Fruit fly (Drosophila melanogaster) whole organism, embryonic: ENCODE measurements around the gene CG3566.
A peak's percentile ranks its signal among the peaks of the same experiment; 100 is the strongest.

ENCODE experiments used
- Bteb2 ChIP-seq: fragments of 200-800 bp; sonication (Bioruptor generic); optimal IDR thresholded peaks from 2 replicates; lab custom pipeline; 2016; ENCODE audit warnings: missing biosample characterization, missing genetic modification characterization
- CG10147 ChIP-seq: fragments of 200-800 bp; sonication (Bioruptor generic); optimal IDR thresholded peaks from 2 replicates; lab custom pipeline; 2019; ENCODE audit warnings: missing biosample characterization, mild to moderate bottlenecking, missing genetic modification characterization, moderate library complexity
- CG10209 ChIP-seq: fragments of 200-800 bp; sonication (Bioruptor generic); optimal IDR thresholded peaks from 3 replicates; lab custom pipeline; 2017; ENCODE audit warnings: missing biosample characterization, mild to moderate bottlenecking, missing genetic modification characterization, missing genetic modification reagents
- CG12155 ChIP-seq: fragments of 200-800 bp; sonication (Bioruptor generic); optimal IDR thresholded peaks from 3 replicates; lab custom pipeline; 2016; ENCODE audit warnings: missing biosample characterization, missing genetic modification characterization
- CG12659 ChIP-seq: fragments of 200-800 bp; sonication (Bioruptor generic); optimal IDR thresholded peaks from 3 replicates; lab custom pipeline; 2017; ENCODE audit warnings: mild to moderate bottlenecking, missing biosample characterization, missing genetic modification reagents, missing genetic modification characterization
- CG12942 ChIP-seq: fragments of 200-800 bp; sonication (Bioruptor generic); optimal IDR thresholded peaks from 3 replicates; lab custom pipeline; 2016; ENCODE audit warnings: missing biosample characterization, missing genetic modification characterization
- CG13775 ChIP-seq: fragments of 200-800 bp; sonication (Bioruptor generic); optimal IDR thresholded peaks from 3 replicates; lab custom pipeline; 2017; ENCODE audit warnings: missing biosample characterization, mild to moderate bottlenecking, missing genetic modification characterization
- CG14860 ChIP-seq: fragments of 200-800 bp; sonication (Bioruptor generic); IDR thresholded peaks from 3 replicates; pipeline ENCODE4 v1.3.6; 2022; ENCODE audit warnings: missing biosample characterization, missing genetic modification characterization; ENCODE audit not compliant: partially characterized antibody
- CG1529 ChIP-seq: fragments of 200-800 bp; sonication (Bioruptor generic); optimal IDR thresholded peaks from 3 replicates; lab custom pipeline; 2018; ENCODE audit warnings: missing biosample characterization, missing genetic modification characterization
- CG17186 ChIP-seq: fragments of 200-800 bp; sonication (Bioruptor generic); optimal IDR thresholded peaks from 3 replicates; lab custom pipeline; 2017; ENCODE audit warnings: missing biosample characterization, missing genetic modification reagents, missing genetic modification characterization
- CG32767 ChIP-seq: fragments of 200-800 bp; sonication (Bioruptor generic); IDR thresholded peaks from 2 replicates; pipeline ENCODE4 v1.3.6; 2022; ENCODE audit warnings: missing biosample characterization, missing genetic modification characterization
- CG33557 ChIP-seq: fragments of 200-800 bp; sonication (Bioruptor generic); optimal IDR thresholded peaks from 2 replicates; lab custom pipeline; 2019; ENCODE audit warnings: missing biosample characterization, mild to moderate bottlenecking, missing genetic modification characterization, moderate library complexity
- CG3726 ChIP-seq: fragments of 200-800 bp; sonication (Bioruptor generic); IDR thresholded peaks from 3 replicates; pipeline ENCODE4, ENCODE4 v1.3.6; 2022; ENCODE audit warnings: missing biosample characterization, missing genetic modification characterization
- CG6272 ChIP-seq: fragments of 200-800 bp; sonication (Bioruptor generic); IDR thresholded peaks from 2 replicates; pipeline ENCODE4 v1.3.6; 2022; ENCODE audit warnings: missing biosample characterization, missing genetic modification characterization
- CG7357 ChIP-seq: fragments of 200-800 bp; sonication (Bioruptor generic); IDR thresholded peaks from 3 replicates; pipeline ENCODE4 v1.3.6; 2022; ENCODE audit warnings: missing biosample characterization, missing genetic modification characterization
- CG9932 ChIP-seq: fragments of 200-800 bp; sonication (Bioruptor generic); IDR thresholded peaks from 2 replicates; pipeline ENCODE4 v1.3.6; 2022; ENCODE audit warnings: missing biosample characterization, missing genetic modification characterization
- Doc3 ChIP-seq: fragments of 200-800 bp; sonication (Bioruptor generic); IDR thresholded peaks from 3 replicates; pipeline ENCODE4 v1.3.6; 2022; ENCODE audit warnings: missing biosample characterization, missing genetic modification characterization; ENCODE audit not compliant: partially characterized antibody
- Dp ChIP-seq: fragments of 200-800 bp; sonication (Bioruptor generic); optimal IDR thresholded peaks from 2 replicates; lab custom pipeline; 2018; ENCODE audit warnings: missing biosample characterization, mild to moderate bottlenecking, missing genetic modification characterization, moderate library complexity
- HLHmδ ChIP-seq: fragments of 200-800 bp; sonication (Bioruptor generic); optimal IDR thresholded peaks from 2 replicates; lab custom pipeline; 2018; ENCODE audit warnings: missing biosample characterization, mild to moderate bottlenecking, missing genetic modification characterization, moderate library complexity
- Hmx ChIP-seq: fragments of 200-800 bp; sonication (Bioruptor generic); optimal IDR thresholded peaks from 2 replicates; lab custom pipeline; 2016; ENCODE audit warnings: missing biosample characterization, missing genetic modification characterization
- Hr3 ChIP-seq: fragments of 200-800 bp; sonication (Bioruptor generic); optimal IDR thresholded peaks from 3 replicates; lab custom pipeline; 2016; ENCODE audit warnings: missing biosample characterization, missing genetic modification characterization
- Hr51 ChIP-seq, 2 experiments: fragments of 200-800 bp; sonication (Bioruptor generic); optimal IDR thresholded peaks; 2 replicates in 1 of 2; 3 replicates in 1 of 2; lab custom pipeline; 2016 to 2018; ENCODE audit warnings: missing biosample characterization in 2 of 2, missing genetic modification characterization in 2 of 2, mild to moderate bottlenecking in 1 of 2, moderate library complexity in 1 of 2
- Jarid2 ChIP-seq: fragments of 200-800 bp; sonication (Bioruptor generic); optimal IDR thresholded peaks from 3 replicates; lab custom pipeline; 2017; ENCODE audit warnings: mild to moderate bottlenecking, missing biosample characterization, missing genetic modification reagents, missing genetic modification characterization
- Mad ChIP-seq: fragments of 200-800 bp; sonication (Bioruptor generic); optimal IDR thresholded peaks from 2 replicates; lab custom pipeline; 2016; ENCODE audit warnings: missing biosample characterization, missing genetic modification characterization
- Nf-YC ChIP-seq: fragments of 200-800 bp; optimal IDR thresholded peaks from 3 replicates; lab custom pipeline; 2019; ENCODE audit warnings: missing biosample characterization, mild to moderate bottlenecking, missing genetic modification characterization, moderate library complexity
- Scr ChIP-seq: fragments of 200-800 bp; sonication (Bioruptor generic); IDR thresholded peaks from 2 replicates; pipeline ENCODE4 v1.3.6; 2022; ENCODE audit warnings: missing biosample characterization, missing genetic modification characterization; ENCODE audit not compliant: partially characterized antibody
- Ssrp ChIP-seq: fragments of 200-800 bp; sonication (Bioruptor generic); optimal IDR thresholded peaks from 2 replicates; lab custom pipeline; 2018; ENCODE audit warnings: missing biosample characterization, mild to moderate bottlenecking, missing genetic modification characterization, moderate library complexity
- al ChIP-seq: fragments of 200-800 bp; sonication (Bioruptor generic); IDR thresholded peaks from 2 replicates; pipeline ENCODE4 v1.3.6; 2022; ENCODE audit warnings: missing biosample characterization, missing genetic modification characterization
- caup ChIP-seq: fragments of 200-800 bp; sonication (Bioruptor generic); optimal IDR thresholded peaks from 3 replicates; lab custom pipeline; 2017; ENCODE audit warnings: missing biosample characterization, mild to moderate bottlenecking, missing genetic modification characterization, moderate library complexity; ENCODE audit not compliant: severe bottlenecking
- chm ChIP-seq: fragments of 200-800 bp; sonication (Bioruptor generic); IDR thresholded peaks from 2 replicates; pipeline ENCODE4 v1.3.6; 2022; ENCODE audit warnings: missing biosample characterization, missing genetic modification characterization
- crc ChIP-seq: fragments of 200-800 bp; sonication (Bioruptor generic); optimal IDR thresholded peaks from 2 replicates; lab custom pipeline; 2016; ENCODE audit warnings: missing biosample characterization, missing genetic modification characterization
- dm ChIP-seq: fragments of 200-800 bp; sonication (Bioruptor generic); optimal IDR thresholded peaks from 3 replicates; lab custom pipeline; 2016; ENCODE audit warnings: missing biosample characterization, missing genetic modification characterization
- dmrt11E ChIP-seq: fragments of 200-800 bp; sonication (Bioruptor generic); optimal IDR thresholded peaks from 3 replicates; lab custom pipeline; 2018; ENCODE audit warnings: missing biosample characterization, mild to moderate bottlenecking, missing genetic modification characterization, moderate library complexity
- eve ChIP-seq, 2 experiments: fragments of >200 bp; optimal IDR thresholded peaks; 2 replicates each; lab custom pipeline; 2017; ENCODE audit warnings: missing biosample characterization in 2 of 2, missing genetic modification characterization in 2 of 2
- fu2 ChIP-seq: fragments of 200-800 bp; sonication (Bioruptor generic); optimal IDR thresholded peaks from 2 replicates; lab custom pipeline; 2016; ENCODE audit warnings: missing biosample characterization, missing genetic modification characterization
- gt ChIP-seq: fragments of 200-800 bp; sonication (Bioruptor generic); IDR thresholded peaks from 2 replicates; pipeline ENCODE4 v1.3.6; 2022; ENCODE audit warnings: missing biosample characterization, missing genetic modification characterization
- ind ChIP-seq: fragments of 200-800 bp; sonication (Bioruptor generic); optimal IDR thresholded peaks from 3 replicates; lab custom pipeline; 2016; ENCODE audit warnings: missing biosample characterization, missing genetic modification characterization
- kah ChIP-seq: fragments of 200-800 bp; sonication (Bioruptor generic); optimal IDR thresholded peaks from 2 replicates; lab custom pipeline; 2018; ENCODE audit warnings: missing biosample characterization, mild to moderate bottlenecking, missing genetic modification characterization
- lab ChIP-seq: fragments of 200-800 bp; sonication (Bioruptor generic); optimal IDR thresholded peaks from 3 replicates; lab custom pipeline; 2017; ENCODE audit warnings: missing biosample characterization, missing genetic modification characterization, mild to moderate bottlenecking, moderate library complexity, missing genetic modification reagents
- oc ChIP-seq: fragments of 200-800 bp; sonication (Bioruptor generic); optimal IDR thresholded peaks from 2 replicates; lab custom pipeline; 2018; ENCODE audit warnings: missing biosample characterization, mild to moderate bottlenecking, missing genetic modification characterization, moderate library complexity
- pan ChIP-seq, 4 experiments: fragments of >200 bp in 3 of 4; fragments of 200-800 bp in 1 of 4; sonication (Bioruptor generic) in 1 of 4; optimal IDR thresholded peaks in 3 of 4; IDR thresholded peaks in 1 of 4; 2 replicates each; pipeline versions ENCODE4 v1.3.6 to Lab custom; 2017 to 2022; ENCODE audit warnings: missing biosample characterization in 2 of 4, missing genetic modification characterization in 2 of 4, mixed read lengths in 1 of 4
- rib ChIP-seq: fragments of 200-800 bp; sonication (Bioruptor generic); IDR thresholded peaks from 2 replicates; pipeline ENCODE4 v1.3.6; 2022; ENCODE audit warnings: missing biosample characterization, missing genetic modification characterization
- sima ChIP-seq: fragments of 200-800 bp; sonication (Bioruptor generic); optimal IDR thresholded peaks from 2 replicates; lab custom pipeline; 2016; ENCODE audit warnings: missing biosample characterization, missing genetic modification characterization
- slp2 ChIP-seq: fragments of 200-800 bp; sonication (Bioruptor generic); optimal IDR thresholded peaks from 2 replicates; lab custom pipeline; 2016; ENCODE audit warnings: missing biosample characterization, missing genetic modification characterization
- ssp ChIP-seq: fragments of 200-800 bp; sonication (Bioruptor generic); IDR thresholded peaks from 2 replicates; pipeline ENCODE4 v1.3.6; 2022; ENCODE audit warnings: missing biosample characterization, missing genetic modification characterization
- stc ChIP-seq: fragments of 200-800 bp; sonication (Bioruptor generic); IDR thresholded peaks from 2 replicates; pipeline ENCODE4 v1.3.6; 2022; ENCODE audit warnings: missing biosample characterization, missing genetic modification characterization
- tap ChIP-seq: fragments of 200-800 bp; optimal IDR thresholded peaks from 3 replicates; lab custom pipeline; 2019; ENCODE audit warnings: missing biosample characterization, mild to moderate bottlenecking, missing genetic modification characterization, moderate library complexity
- tgo ChIP-seq: fragments of 200-800 bp; sonication (Bioruptor generic); IDR thresholded peaks from 3 replicates; pipeline ENCODE4 v1.3.6; 2022; ENCODE audit warnings: missing biosample characterization, missing genetic modification characterization
- zen ChIP-seq: fragments of 200-800 bp; sonication (Bioruptor generic); optimal IDR thresholded peaks from 3 replicates; lab custom pipeline; 2018; ENCODE audit warnings: missing biosample characterization, mild to moderate bottlenecking, missing genetic modification characterization, moderate library complexity
- zfh1 ChIP-seq: fragments of 200-800 bp; sonication (Bioruptor generic); IDR thresholded peaks from 3 replicates; pipeline ENCODE4 v1.3.6; 2022; ENCODE audit warnings: missing biosample characterization, missing genetic modification characterization

The CG3566 gene

dm6 chrX:6287842-6288241, 11.3 kb upstream of the CG3566 start, which contains the start of the genes Top3beta and wuho (continued):
- TF ChIP-seq tap (tag; lab: Kevin White, UChicago) (no peak), HLHmδ (GFP tag; lab: Kevin White, UChicago) (peak; percentile 91), CG12942 (GFP tag; lab: Kevin White, UChicago) (no peak), CG12659 (GFP tag; lab: Kevin White, UChicago) (peak; percentile 95), Doc3 (peak; percentile 49; the same call in 1 of the 3 replicates), crc (no peak), CG9932 (GFP tag; lab: Robert Waterston, UW) (peak; percentile 54), pan (optimal IDR thresholded peaks at IDR 0.05; lab: Kevin White, UChicago) (no peak), pan (GFP tag; optimal IDR thresholded peaks at IDR 0.05 in 1 of 2, IDR thresholded peaks at IDR 0.05 in 1 of 2) (no peak), fu2 (no peak), zfh1 (GFP tag; lab: Robert Waterston, UW) (0 out of 3 replicates have a peak, but pooled peaks have one; percentile 4), CG3726 (GFP tag; lab: Robert Waterston, UW) (no peak), CG13775 (GFP tag; lab: Kevin White, UChicago) (no peak), sima (GFP tag; lab: Kevin White, UChicago) (no peak), CG6272 (GFP tag; lab: Robert Waterston, UW) (no peak), Jarid2 (GFP tag; lab: Kevin White, UChicago) (no peak), Mad (GFP tag; lab: Kevin White, UChicago) (peak; percentile 43), CG17186 (GFP tag; lab: Kevin White, UChicago) (peak; percentile 85), CG14860 (GFP tag; lab: Robert Waterston, UW) (peak; percentile 69), Hr51 (GFP tag; optimal IDR thresholded peaks at IDR 0.05; lab: Kevin White, UChicago) (peak in 1 of 2 experiments; percentile 28), chm (GFP tag; lab: Robert Waterston, UW) (peak; percentile 28; the same call in 1 of the 2 replicates), gt (no peak), CG12155 (GFP tag; lab: Kevin White, UChicago) (peak; percentile 87), CG33557 (GFP tag; lab: Kevin White, UChicago) (no peak), rib (GFP tag; lab: Robert Waterston, UW) (no peak), CG7357 (no peak), CG1529 (GFP tag; lab: Kevin White, UChicago) (no peak), Hr3 (GFP tag; lab: Kevin White, UChicago) (no peak), Hmx (GFP tag; lab: Kevin White, UChicago) (no peak), Bteb2 (GFP tag; lab: Kevin White, UChicago) (peak; percentile 30), tgo (GFP tag; lab: Robert Waterston, UW) (no peak), stc (GFP tag; lab: Robert Waterston, UW) (no peak), zen (tag; lab: Kevin White, UChicago) (peak; percentile 80), al (GFP tag; lab: Robert Waterston, UW) (no peak), dm (GFP tag; lab: Kevin White, UChicago) (peak; percentile 79), Ssrp (tag; lab: Kevin White, UChicago) (no peak), Scr (GFP tag; lab: Robert Waterston, UW) (peak; percentile 65; the same call in 1 of the 2 replicates), Dp (peak; percentile 49), slp2 (GFP tag; lab: Kevin White, UChicago) (no peak), ssp (GFP tag; lab: Robert Waterston, UW) (peak; percentile 46; the same call in 1 of the 2 replicates), CG32767 (GFP tag; lab: Robert Waterston, UW) (0 out of 2 replicates have a peak, but pooled peaks have one; percentile 13), ind (GFP tag; lab: Kevin White, UChicago) (peak; percentile 23), CG10147 (GFP tag; lab: Kevin White, UChicago) (peak; percentile 14), dmrt11E (tag; lab: Kevin White, UChicago) (no peak), oc (tag; lab: Kevin White, UChicago) (peak; percentile 79), CG10209 (GFP tag; lab: Kevin White, UChicago) (peak; percentile 44), eve (GFP tag; optimal IDR thresholded peaks at IDR 0.05; lab: Kevin White, UChicago) (no peak), caup (GFP tag; lab: Kevin White, UChicago) (peak; percentile 62), lab (no peak), kah (GFP tag; lab: Kevin White, UChicago) (peak; percentile 13), Nf-YC (peak; percentile 74)
